Worm (Caenorhabditis elegans): ENCODE data around the gene F42G2.2.

DNA sequence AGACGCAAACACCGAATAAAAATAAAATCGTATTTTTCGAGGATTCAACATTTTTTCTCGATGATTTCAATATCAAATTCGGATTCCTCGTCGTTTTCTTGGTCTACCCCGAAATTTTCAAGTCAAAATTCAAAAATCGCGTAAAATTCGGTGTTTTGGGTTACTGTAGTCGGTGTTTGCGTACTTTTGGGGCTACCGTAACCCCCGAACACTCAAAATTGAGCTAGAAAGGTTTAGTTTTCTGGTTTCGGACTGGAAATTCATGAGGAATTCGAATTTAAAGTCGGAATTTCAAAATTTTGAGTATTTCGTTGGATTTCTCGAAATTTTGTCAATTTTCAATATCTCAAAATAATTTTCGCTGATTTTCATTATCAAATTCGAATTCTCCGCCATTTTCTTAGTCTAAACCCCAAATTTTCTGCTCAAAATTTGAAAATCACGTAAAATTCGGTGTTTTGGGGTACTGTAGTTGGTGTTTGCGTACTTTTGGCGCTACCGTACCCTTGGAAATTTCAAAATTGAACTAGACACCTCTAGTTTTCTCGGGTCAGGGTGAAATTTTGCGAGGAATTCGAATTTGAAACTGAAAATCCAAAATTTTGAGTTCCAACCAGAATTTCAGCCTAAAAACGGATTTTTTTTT is 34.0 kb downstream of the F42G2.2 start:
- TF ChIP-seq nhr-11 (tag; optimal IDR thresholded peaks at IDR 0.05), result no peak
- TF ChIP-seq ceh-24 (tag; optimal IDR thresholded peaks at IDR 0.05), result no peak
- TF ChIP-seq pha-4 (tag; optimal IDR thresholded peaks at IDR 0.05), result no peak
- TF ChIP-seq pag-3 (tag; optimal IDR thresholded peaks at IDR 0.05; ENCODE audit: borderline replicate concordance), result no peak
- no peak for TF ChIP-seq sox-4 (tag; optimal IDR thresholded peaks at IDR 0.05)
- TF ChIP-seq ceh-9 (tag; optimal IDR thresholded peaks at IDR 0.05), result no peak
- TF ChIP-seq lim-6 (tag; optimal IDR thresholded peaks at IDR 0.05), result no peak
- no peak for TF ChIP-seq unc-86 (tag; optimal IDR thresholded peaks at IDR 0.05)
- no peak for TF ChIP-seq elt-4 (tag; optimal IDR thresholded peaks at IDR 0.05)
- TF ChIP-seq dve-1 (tag; optimal IDR thresholded peaks at IDR 0.05), result no peak
- no peak for TF ChIP-seq hlh-30 (tag; optimal IDR thresholded peaks at IDR 0.05; ENCODE audit: insufficient read depth)
- TF ChIP-seq ceh-2 (tag; optimal IDR thresholded peaks at IDR 0.05), result no peak
- TF ChIP-seq F13H6.1 (tag; optimal IDR thresholded peaks at IDR 0.05), result no peak
- TF ChIP-seq hlh-13 (GFP tag; optimal IDR thresholded peaks at IDR 0.05), result no peak
